Worm (Caenorhabditis elegans) whole organism, L2 larva: ENCODE data around the gene F46C5.4.

Source experiments
- F13H6.1 ChIP-seq: sonication (generic microtip); optimal IDR thresholded peaks from 2 replicates; lab custom pipeline; 2016; ENCODE audit warnings: missing genetic modification characterization, missing compliant biosample characterization
- R02D3.7 ChIP-seq: fragments of 150-350 bp; optimal IDR thresholded peaks from 2 replicates; lab custom pipeline; 2014; ENCODE audit warnings: missing biosample characterization, missing genetic modification characterization
- Y55F3AM.14 ChIP-seq: fragments of 200-800 bp; sonication (Bioruptor generic); optimal IDR thresholded peaks from 2 replicates; lab custom pipeline; 2018; ENCODE audit warnings: mild to moderate bottlenecking, missing genetic modification characterization, missing compliant biosample characterization
- ZK546.5 ChIP-seq: sonication (generic microtip); optimal IDR thresholded peaks from 2 replicates; lab custom pipeline; 2017; ENCODE audit warnings: missing biosample characterization, missing genetic modification characterization
- aly-2 ChIP-seq: fragments of 150-350 bp; optimal IDR thresholded peaks from 2 replicates; lab custom pipeline; 2014; ENCODE audit warnings: missing biosample characterization, missing genetic modification characterization
- ama-1 ChIP-seq: fragments of 150-350 bp; optimal IDR thresholded peaks from 2 replicates; lab custom pipeline; 2018; ENCODE audit warnings: inconsistent platforms
- blmp-1 ChIP-seq: sonication (generic microtip); optimal IDR thresholded peaks from 2 replicates; lab custom pipeline; 2017; ENCODE audit warnings: missing genetic modification characterization, mild to moderate bottlenecking, missing compliant biosample characterization, antibody characterized with exemption, moderate library complexity; ENCODE audit not compliant: insufficient read depth
- ceh-16 ChIP-seq: fragments of 150-350 bp; optimal IDR thresholded peaks from 2 replicates; lab custom pipeline; 2014; ENCODE audit warnings: missing biosample characterization, missing genetic modification characterization
- crh-2 ChIP-seq: sonication (generic microtip); optimal IDR thresholded peaks from 2 replicates; lab custom pipeline; 2017; ENCODE audit warnings: missing biosample characterization, missing genetic modification characterization
- egl-27 ChIP-seq: sonication (generic microtip); optimal IDR thresholded peaks from 3 replicates; lab custom pipeline; 2017; ENCODE audit warnings: missing biosample characterization, missing genetic modification reagents, missing genetic modification characterization
- elt-1 ChIP-seq: fragments of 150-350 bp; optimal IDR thresholded peaks from 2 replicates; lab custom pipeline; 2014; ENCODE audit warnings: missing biosample characterization, missing genetic modification characterization
- elt-3 ChIP-seq: sonication (generic microtip); optimal IDR thresholded peaks from 2 replicates; lab custom pipeline; 2017; ENCODE audit warnings: missing biosample characterization, missing genetic modification characterization
- fos-1 ChIP-seq: fragments of 150-350 bp; optimal IDR thresholded peaks from 2 replicates; lab custom pipeline; 2014; ENCODE audit warnings: missing biosample characterization, missing genetic modification characterization
- lin-11 ChIP-seq: fragments of 150-350 bp; sonication (generic microtip); optimal IDR thresholded peaks from 2 replicates; lab custom pipeline; 2014; ENCODE audit warnings: missing biosample characterization, missing genetic modification characterization, inconsistent platforms, mixed read lengths
- mab-5 ChIP-seq: fragments of 150-350 bp; optimal IDR thresholded peaks from 2 replicates; lab custom pipeline; 2014; ENCODE audit warnings: missing biosample characterization, missing genetic modification characterization
- mbf-1 ChIP-seq: sonication (generic microtip); optimal IDR thresholded peaks from 2 replicates; lab custom pipeline; 2017; ENCODE audit warnings: missing biosample characterization, missing genetic modification characterization
- nhr-10 ChIP-seq: sonication (generic microtip); optimal IDR thresholded peaks from 2 replicates; lab custom pipeline; 2017; ENCODE audit warnings: missing biosample characterization, missing genetic modification characterization
- nhr-12 ChIP-seq: fragments of 150-350 bp; optimal IDR thresholded peaks from 2 replicates; lab custom pipeline; 2014; ENCODE audit warnings: missing biosample characterization, missing genetic modification characterization
- nhr-21 ChIP-seq: fragments of 150-350 bp; optimal IDR thresholded peaks from 2 replicates; lab custom pipeline; 2014; ENCODE audit warnings: missing biosample characterization, missing genetic modification characterization
- nhr-23 ChIP-seq: fragments of 150-350 bp; optimal IDR thresholded peaks from 2 replicates; lab custom pipeline; 2014; ENCODE audit warnings: missing biosample characterization, missing genetic modification reagents, missing genetic modification characterization
- nhr-237 ChIP-seq: fragments of 150-350 bp; optimal IDR thresholded peaks from 2 replicates; lab custom pipeline; 2014; ENCODE audit warnings: missing biosample characterization, missing genetic modification characterization
- nhr-25 ChIP-seq: fragments of 150-350 bp; sonication (generic microtip); optimal IDR thresholded peaks from 3 replicates; lab custom pipeline; 2014; ENCODE audit warnings: missing biosample characterization, missing genetic modification characterization
- nhr-6 ChIP-seq: fragments of 150-350 bp; optimal IDR thresholded peaks from 2 replicates; lab custom pipeline; 2014; ENCODE audit warnings: missing biosample characterization, missing genetic modification characterization
- nhr-77 ChIP-seq: fragments of 150-350 bp; optimal IDR thresholded peaks from 2 replicates; lab custom pipeline; 2014; ENCODE audit warnings: missing biosample characterization, missing genetic modification characterization
- peb-1 ChIP-seq: fragments of 150-350 bp; optimal IDR thresholded peaks from 2 replicates; lab custom pipeline; 2014; ENCODE audit warnings: missing biosample characterization, missing genetic modification characterization
- sem-4 ChIP-seq: fragments of 150-350 bp; optimal IDR thresholded peaks from 2 replicates; lab custom pipeline; 2014; ENCODE audit warnings: missing biosample characterization, missing genetic modification reagents, missing genetic modification characterization
- sma-3 ChIP-seq: sonication (generic microtip); optimal IDR thresholded peaks from 2 replicates; lab custom pipeline; 2016; ENCODE audit warnings: missing genetic modification reagents, missing genetic modification characterization, missing compliant biosample characterization
- sma-9 ChIP-seq, 2 experiments: fragments of 150-350 bp in 1 of 2; sonication (generic microtip) in 1 of 2; optimal IDR thresholded peaks; 2 replicates each; lab custom pipeline; 2014 to 2016; ENCODE audit warnings: missing genetic modification characterization in 2 of 2, mild to moderate bottlenecking in 1 of 2, missing biosample characterization in 1 of 2, missing compliant biosample characterization in 1 of 2, missing genetic modification reagents in 1 of 2, moderate library complexity in 1 of 2
- snpc-4 ChIP-seq: fragments of 150-350 bp; optimal IDR thresholded peaks from 2 replicates; lab custom pipeline; 2014; ENCODE audit warnings: missing biosample characterization, missing genetic modification characterization
- unc-55 ChIP-seq: fragments of 150-350 bp; sonication (generic microtip); optimal IDR thresholded peaks from 3 replicates; lab custom pipeline; 2014; ENCODE audit warnings: missing biosample characterization, missing genetic modification reagents, missing genetic modification characterization
- unc-62 ChIP-seq: fragments of 150-350 bp; optimal IDR thresholded peaks from 2 replicates; lab custom pipeline; 2014; ENCODE audit warnings: missing biosample characterization, missing genetic modification reagents, missing genetic modification characterization
- zag-1 ChIP-seq: fragments of 150-350 bp; optimal IDR thresholded peaks from 2 replicates; lab custom pipeline; 2014; ENCODE audit warnings: missing biosample characterization, missing genetic modification characterization
- ztf-4 ChIP-seq: fragments of 150-350 bp; optimal IDR thresholded peaks from 2 replicates; lab custom pipeline; 2014; ENCODE audit warnings: missing biosample characterization, missing genetic modification characterization

The F46C5.4 gene

ce11 chrII:8854874-8855273 lies 19.0 kb downstream of the F46C5.4 start:
- TF ChIP-seq nhr-237 (tag; lab: Kevin White, UChicago) (no peak), nhr-25 (tag; lab: Kevin White, UChicago) (peak; percentile 33), fos-1 (no peak)

ce11 chrII:8856524-8856923 lies 20.6 kb downstream of the F46C5.4 start:
- no peak for TF ChIP-seq aly-2 (tag; lab: Kevin White, UChicago)
- TF ChIP-seq crh-2 (tag; lab: Kevin White, UChicago), result no peak
- no peak for TF ChIP-seq elt-3 (tag; lab: Kevin White, UChicago)
- no peak for TF ChIP-seq ama-1 (lab: Kevin White, UChicago)
- no peak for TF ChIP-seq fos-1
- TF ChIP-seq mbf-1 (tag; lab: Kevin White, UChicago), result no peak
- no peak for TF ChIP-seq snpc-4
- TF ChIP-seq F13H6.1 (tag; lab: Kevin White, UChicago), result no peak
- TF ChIP-seq zag-1 (tag; lab: Kevin White, UChicago), result no peak
- no peak for TF ChIP-seq egl-27 (tag; lab: Kevin White, UChicago)
- no peak for TF ChIP-seq nhr-21 (tag; lab: Kevin White, UChicago)

- no peak for TF ChIP-seq crh-2 (tag; lab: Kevin White, UChicago)
- TF ChIP-seq ama-1 (lab: Kevin White, UChicago), result no peak
- TF ChIP-seq blmp-1, result no peak
- TF ChIP-seq unc-62 (GFP tag; lab: Kevin White, UChicago), result no peak
- no peak for TF ChIP-seq ztf-4 (tag; lab: Kevin White, UChicago)
- no peak for TF ChIP-seq sma-3 (GFP tag; lab: Kevin White, UChicago)
- no peak for TF ChIP-seq egl-27 (tag; lab: Kevin White, UChicago)
- no peak for TF ChIP-seq mab-5
- no peak for TF ChIP-seq nhr-237 (tag; lab: Kevin White, UChicago)
- TF ChIP-seq sem-4 (tag; lab: Kevin White, UChicago), result no peak
- no peak for TF ChIP-seq unc-55 (GFP tag; lab: Kevin White, UChicago)
- TF ChIP-seq ZK546.5 (tag; lab: Kevin White, UChicago), result no peak
- TF ChIP-seq R02D3.7 (tag; lab: Kevin White, UChicago), result no peak
- no peak for TF ChIP-seq nhr-10
- no peak for TF ChIP-seq sma-9 (GFP tag; optimal IDR thresholded peaks at IDR 0.05; lab: Kevin White, UChicago)
- TF ChIP-seq sma-9 (tag; optimal IDR thresholded peaks at IDR 0.05; lab: Kevin White, UChicago), result no peak
- no peak for TF ChIP-seq ceh-16 (tag; lab: Kevin White, UChicago)
- no peak for TF ChIP-seq nhr-77
These were observed 21.2 kb downstream of the F46C5.4 start for ce11 chrII:8857074-8857473.

- no peak for TF ChIP-seq F13H6.1 (tag; lab: Kevin White, UChicago)
- TF ChIP-seq mbf-1 (tag; lab: Kevin White, UChicago), result no peak
- no peak for TF ChIP-seq unc-62 (GFP tag; lab: Kevin White, UChicago)
These were observed 23.7 kb downstream of the F46C5.4 start, which contains the start of gene snb-6 for ce11 chrII:8859596-8859995. snb-6 (minus strand) TSS chrII:8859696.

- TF ChIP-seq F13H6.1 (tag; lab: Kevin White, UChicago) (no peak), nhr-23 (tag; lab: Kevin White, UChicago) (no peak), crh-2 (tag; lab: Kevin White, UChicago) (no peak), nhr-6 (tag; lab: Kevin White, UChicago) (no peak), lin-11 (tag; lab: Kevin White, UChicago) (no peak), Y55F3AM.14 (GFP tag; lab: Kevin White, UChicago) (no peak), nhr-10 (no peak), nhr-12 (tag; lab: Kevin White, UChicago) (no peak), fos-1 (no peak), unc-62 (GFP tag; lab: Kevin White, UChicago) (no peak), sma-9 (GFP tag; optimal IDR thresholded peaks at IDR 0.05; lab: Kevin White, UChicago) (no peak), sma-9 (tag; optimal IDR thresholded peaks at IDR 0.05; lab: Kevin White, UChicago) (no peak), peb-1 (no peak), elt-1 (tag; lab: Kevin White, UChicago) (no peak), ceh-16 (tag; lab: Kevin White, UChicago) (no peak)
- TF ChIP-seq, all 48 proteins: peak for 0
These were observed 29.2 kb downstream of the F46C5.4 start, which contains the start of gene npr-20 for ce11 chrII:8865078-8865477. npr-20 (minus strand) TSS chrII:8865178.
